Fruit fly (Drosophila melanogaster) whole organism, embryonic: ENCODE measurements around the gene Vm26Ab.
A peak's percentile ranks its signal among the peaks of the same experiment; 100 is the strongest.

Experiments used
- Ada2b ChIP-seq: fragments of 200-800 bp; sonication (Bioruptor generic); IDR thresholded peaks from 2 replicates; pipeline ENCODE4 v1.3.6; 2022; ENCODE audit warnings: missing biosample characterization, missing genetic modification characterization
- BEAF-32 ChIP-seq: fragments of 200-800 bp; sonication (Bioruptor generic); optimal IDR thresholded peaks from 3 replicates; lab custom pipeline; 2017; ENCODE audit warnings: missing biosample characterization, missing genetic modification characterization, mild to moderate bottlenecking, moderate library complexity, missing genetic modification reagents
- CG10543 ChIP-seq: fragments of 200-800 bp; sonication (Bioruptor generic); optimal IDR thresholded peaks from 3 replicates; lab custom pipeline; 2017; ENCODE audit warnings: missing biosample characterization, mild to moderate bottlenecking, missing genetic modification characterization, moderate library complexity
- CG17385 ChIP-seq: fragments of 200-800 bp; sonication (Bioruptor generic); optimal IDR thresholded peaks from 3 replicates; lab custom pipeline; 2018; ENCODE audit warnings: missing biosample characterization, mild to moderate bottlenecking, missing genetic modification characterization
- CG2202 ChIP-seq: fragments of 200-800 bp; sonication (Bioruptor generic); optimal IDR thresholded peaks from 2 replicates; lab custom pipeline; 2018; ENCODE audit warnings: missing biosample characterization, mild to moderate bottlenecking, missing genetic modification characterization
- CG42726 ChIP-seq: fragments of 200-800 bp; sonication (Bioruptor generic); IDR thresholded peaks from 2 replicates; pipeline ENCODE4 v1.3.6; 2022; ENCODE audit warnings: missing biosample characterization, missing genetic modification characterization; ENCODE audit not compliant: partially characterized antibody
- CG5245 ChIP-seq: fragments of 200-800 bp; sonication (Bioruptor generic); optimal IDR thresholded peaks from 3 replicates; lab custom pipeline; 2016; ENCODE audit warnings: missing biosample characterization, missing genetic modification characterization
- CG8290 ChIP-seq, 3 experiments: fragments of 200-800 bp; sonication (Bioruptor generic); optimal IDR thresholded peaks; 2 replicates each; lab custom pipeline; 2016 to 2019; ENCODE audit warnings: missing biosample characterization in 3 of 3, missing genetic modification characterization in 3 of 3, mild to moderate bottlenecking in 2 of 3, moderate library complexity in 1 of 3
- CG9817 ChIP-seq: fragments of 200-800 bp; sonication (Bioruptor generic); optimal IDR thresholded peaks from 2 replicates; lab custom pipeline; 2018; ENCODE audit warnings: missing biosample characterization, mild to moderate bottlenecking, missing genetic modification characterization, moderate library complexity
- Dp ChIP-seq: fragments of 200-800 bp; sonication (Bioruptor generic); optimal IDR thresholded peaks from 2 replicates; lab custom pipeline; 2018; ENCODE audit warnings: missing biosample characterization, mild to moderate bottlenecking, missing genetic modification characterization, moderate library complexity
- E2f2 ChIP-seq: fragments of 200-800 bp; sonication (Bioruptor generic); IDR thresholded peaks from 2 replicates; pipeline ENCODE4 v1.3.6; 2022; ENCODE audit warnings: missing biosample characterization, missing genetic modification characterization
- Ets97D ChIP-seq: fragments of 200-800 bp; sonication (Bioruptor generic); optimal IDR thresholded peaks from 3 replicates; lab custom pipeline; 2016; ENCODE audit warnings: missing biosample characterization, missing genetic modification characterization
- HLH4C ChIP-seq: fragments of 200-800 bp; sonication (Bioruptor generic); IDR thresholded peaks from 3 replicates; pipeline ENCODE4 v1.3.6; 2022; ENCODE audit warnings: missing biosample characterization, missing genetic modification characterization; ENCODE audit not compliant: partially characterized antibody
- Lim3 ChIP-seq: fragments of 200-800 bp; sonication (Bioruptor generic); IDR thresholded peaks from 2 replicates; pipeline ENCODE4 v1.3.6; 2022; ENCODE audit warnings: missing biosample characterization, missing genetic modification characterization
- Max ChIP-seq: fragments of 200-800 bp; sonication (Bioruptor generic); optimal IDR thresholded peaks from 2 replicates; lab custom pipeline; 2016; ENCODE audit warnings: missing biosample characterization, mild to moderate bottlenecking, missing genetic modification characterization
- Med ChIP-seq: fragments of 200-800 bp; sonication (Bioruptor generic); peaks from one replicate; lab custom pipeline; 2016; ENCODE audit warnings: missing biosample characterization, missing genetic modification characterization, mild to moderate bottlenecking, inconsistent platforms, moderate library complexity
- NFAT ChIP-seq: fragments of 200-800 bp; sonication (Bioruptor generic); IDR thresholded peaks from 2 replicates; pipeline ENCODE4 v1.3.6; 2022; ENCODE audit warnings: missing biosample characterization, missing genetic modification characterization
- NK7.1 ChIP-seq: fragments of 200-800 bp; sonication (Bioruptor generic); optimal IDR thresholded peaks from 3 replicates; lab custom pipeline; 2016; ENCODE audit warnings: missing biosample characterization, missing genetic modification characterization
- Xrp1 ChIP-seq: fragments of 200-800 bp; sonication (Bioruptor generic); IDR thresholded peaks from 2 replicates; pipeline ENCODE4 v1.3.6; 2022; ENCODE audit warnings: missing biosample characterization, missing genetic modification characterization
- az2 ChIP-seq: fragments of 200-800 bp; sonication (Bioruptor generic); optimal IDR thresholded peaks from 3 replicates; lab custom pipeline; 2016; ENCODE audit warnings: missing biosample characterization, missing genetic modification characterization
- chinmo ChIP-seq: fragments of 200-800 bp; sonication (Bioruptor generic); IDR thresholded peaks from 4 replicates; pipeline ENCODE4 v1.3.6; 2022; ENCODE audit warnings: missing biosample characterization, missing genetic modification characterization; ENCODE audit not compliant: partially characterized antibody
- ewg ChIP-seq: fragments of 200-800 bp; sonication (Bioruptor generic); optimal IDR thresholded peaks from 3 replicates; lab custom pipeline; 2017; ENCODE audit warnings: mild to moderate bottlenecking, missing biosample characterization, missing genetic modification reagents, missing genetic modification characterization
- fd3F ChIP-seq: fragments of 200-800 bp; sonication (Bioruptor generic); optimal IDR thresholded peaks from 2 replicates; lab custom pipeline; 2018; ENCODE audit warnings: missing biosample characterization, mild to moderate bottlenecking, missing genetic modification characterization, moderate library complexity
- nerfin-2 ChIP-seq: fragments of 200-800 bp; sonication (Bioruptor generic); IDR thresholded peaks from 2 replicates; pipeline ENCODE4 v1.3.6; 2022; ENCODE audit warnings: missing biosample characterization, missing genetic modification characterization; ENCODE audit not compliant: partially characterized antibody
- nmo ChIP-seq: fragments of 200-800 bp; sonication (Bioruptor generic); optimal IDR thresholded peaks from 2 replicates; lab custom pipeline; 2018; ENCODE audit warnings: missing biosample characterization, mild to moderate bottlenecking, missing genetic modification characterization, moderate library complexity
- pb ChIP-seq: fragments of 200-800 bp; sonication (Bioruptor generic); optimal IDR thresholded peaks from 3 replicates; lab custom pipeline; 2016; ENCODE audit warnings: missing biosample characterization, missing genetic modification characterization
- pho ChIP-seq: fragments of 200-800 bp; sonication (Bioruptor generic); optimal IDR thresholded peaks from 2 replicates; lab custom pipeline; 2016; ENCODE audit warnings: missing biosample characterization, missing genetic modification characterization
- pzg ChIP-seq: fragments of 200-800 bp; sonication (Bioruptor generic); optimal IDR thresholded peaks from 3 replicates; lab custom pipeline; 2018; ENCODE audit warnings: missing biosample characterization, mild to moderate bottlenecking, missing genetic modification characterization, moderate library complexity
- sens ChIP-seq: fragments of 200-800 bp; sonication (Bioruptor generic); peaks from one replicate; lab custom pipeline; 2016; ENCODE audit warnings: missing biosample characterization, missing genetic modification characterization
- sens-2 ChIP-seq: fragments of 200-800 bp; sonication (Bioruptor generic); IDR thresholded peaks from 2 replicates; pipeline ENCODE4 v1.3.6; 2022; ENCODE audit warnings: missing biosample characterization, missing genetic modification characterization
- stwl ChIP-seq: fragments of 200-800 bp; sonication (Bioruptor generic); optimal IDR thresholded peaks from 3 replicates; lab custom pipeline; 2018; ENCODE audit warnings: missing biosample characterization, mild to moderate bottlenecking, missing genetic modification characterization, moderate library complexity
- trh ChIP-seq: fragments of 200-800 bp; sonication (Bioruptor generic); optimal IDR thresholded peaks from 2 replicates; lab custom pipeline; 2016; ENCODE audit warnings: missing biosample characterization, missing genetic modification characterization

The Vm26Ab gene

DNA sequence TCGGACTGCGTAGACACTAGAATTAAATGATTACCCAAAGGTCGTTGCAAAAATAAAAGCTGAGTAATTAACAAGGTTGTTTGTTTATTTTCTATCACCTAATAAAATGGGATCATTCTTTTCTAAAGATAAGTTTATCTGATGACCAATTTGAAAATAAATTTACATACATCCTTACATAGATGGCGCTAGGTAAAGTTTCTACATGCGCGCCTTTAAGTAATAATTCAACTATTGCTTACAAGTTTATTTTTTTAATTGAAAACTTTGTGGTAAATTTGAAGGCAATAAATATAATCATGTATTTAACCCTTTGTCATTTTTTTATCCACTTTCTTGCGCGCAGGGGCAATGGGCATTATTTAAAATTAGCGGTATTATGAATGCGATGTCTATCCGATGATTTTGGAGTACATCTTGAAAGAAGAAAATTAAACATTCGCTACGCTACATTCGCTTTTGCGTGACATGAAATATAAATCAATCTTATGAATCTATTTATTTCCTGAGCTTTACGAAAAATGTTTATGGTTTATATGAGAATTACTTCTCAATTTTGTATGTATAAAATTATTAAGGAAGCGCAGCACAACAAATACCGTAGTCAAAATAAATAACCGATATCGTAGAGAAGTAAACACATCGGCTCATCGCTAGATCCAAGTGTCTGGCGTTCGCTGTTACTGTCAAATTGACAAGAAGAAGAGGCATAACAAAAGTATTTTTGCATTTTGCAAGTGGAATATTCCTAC, 7.9 kb upstream of the Vm26Ab start, which contains the start of gene CG9044 (continued):
- peak; percentile 82 for TF ChIP-seq nmo (GFP tag; lab: Kevin White, UChicago)
- peak; percentile 67 for TF ChIP-seq Ets97D
- peak; percentile 81; the same call in 2 of the 4 replicates for TF ChIP-seq chinmo (GFP tag; lab: Robert Waterston, UW)
- peak; percentile 42; the same call in 1 of the 2 replicates for TF ChIP-seq Xrp1 (GFP tag; lab: Robert Waterston, UW)
- peak; percentile 89 for TF ChIP-seq HLH4C (GFP tag; lab: Robert Waterston, UW)
- peak; percentile 97 for TF ChIP-seq CG17385 (GFP tag; lab: Kevin White, UChicago)
- TF ChIP-seq Max (GFP tag; lab: Kevin White, UChicago): peak; percentile 52
- peak; percentile 76 for TF ChIP-seq pho
- TF ChIP-seq Ada2b (GFP tag; lab: Robert Waterston, UW): peak; percentile 45; the same call in 1 of the 2 replicates
- no peak for TF ChIP-seq Lim3 (GFP tag; lab: Robert Waterston, UW)
- peak; percentile 2 for TF ChIP-seq NK7.1 (GFP tag; lab: Kevin White, UChicago)
- TF ChIP-seq sens-2 (GFP tag; lab: Robert Waterston, UW): no peak
- peak; percentile 60 for TF ChIP-seq CG8290 (GFP tag; optimal IDR thresholded peaks at IDR 0.05; lab: Kevin White, UChicago)
- no peak for TF ChIP-seq CG8290 (tag; optimal IDR thresholded peaks at IDR 0.05; lab: Kevin White, UChicago)
- TF ChIP-seq pb (GFP tag; lab: Kevin White, UChicago): no peak
- TF ChIP-seq fd3F (GFP tag; lab: Kevin White, UChicago): peak; percentile 46
- TF ChIP-seq NFAT (GFP tag; lab: Robert Waterston, UW): peak; percentile 81
- TF ChIP-seq CG2202: no peak
- peak; percentile 44 for TF ChIP-seq az2 (GFP tag; lab: Kevin White, UChicago)
- peak; percentile 97 for TF ChIP-seq BEAF-32 (GFP tag; lab: Kevin White, UChicago)
- peak; percentile 52 for TF ChIP-seq trh (GFP tag; lab: Kevin White, UChicago)
- TF ChIP-seq sens (GFP tag; lab: Kevin White, UChicago): peak; percentile 87
- TF ChIP-seq Dp (GFP tag; lab: Kevin White, UChicago): peak; percentile 75
- no peak for TF ChIP-seq CG5245 (GFP tag; lab: Kevin White, UChicago)
- peak; percentile 57 for TF ChIP-seq CG9817 (tag; lab: Kevin White, UChicago)

DNA sequence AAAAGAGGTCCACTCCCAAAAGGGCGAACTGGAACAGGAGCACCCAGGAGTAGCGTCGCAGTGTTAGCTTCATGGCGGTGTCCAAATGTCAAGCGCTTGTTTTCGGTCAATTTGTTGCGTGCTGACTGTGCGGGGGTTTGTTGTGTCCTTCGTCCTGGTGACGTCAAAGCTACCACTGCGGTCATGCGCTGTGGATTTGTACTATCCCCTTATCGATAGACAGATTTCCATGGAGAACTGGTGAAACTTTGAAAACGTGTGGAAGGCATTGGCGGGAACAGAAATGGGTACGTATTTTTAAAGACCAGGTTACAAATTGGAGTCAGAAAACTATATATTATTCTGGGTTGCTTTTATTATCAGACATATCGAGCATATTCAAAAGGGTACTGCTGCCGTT, 651 bp upstream of the Vm26Ab start, which contains the start of gene CG13999:
Gene CG13999 (minus strand): TSS at position 314 of the 400 bp plus-strand sequence.
- TF ChIP-seq Dp (GFP tag; lab: Kevin White, UChicago) (peak; percentile 30), CG10543 (GFP tag; lab: Kevin White, UChicago) (no peak), CG42726 (no peak), pzg (GFP tag; lab: Kevin White, UChicago) (peak; percentile 2), E2f2 (peak; percentile 44; the same call in 1 of the 2 replicates), Med (GFP tag; lab: Kevin White, UChicago) (peak; percentile 21), ewg (GFP tag; lab: Kevin White, UChicago) (peak; percentile 91)

DNA sequence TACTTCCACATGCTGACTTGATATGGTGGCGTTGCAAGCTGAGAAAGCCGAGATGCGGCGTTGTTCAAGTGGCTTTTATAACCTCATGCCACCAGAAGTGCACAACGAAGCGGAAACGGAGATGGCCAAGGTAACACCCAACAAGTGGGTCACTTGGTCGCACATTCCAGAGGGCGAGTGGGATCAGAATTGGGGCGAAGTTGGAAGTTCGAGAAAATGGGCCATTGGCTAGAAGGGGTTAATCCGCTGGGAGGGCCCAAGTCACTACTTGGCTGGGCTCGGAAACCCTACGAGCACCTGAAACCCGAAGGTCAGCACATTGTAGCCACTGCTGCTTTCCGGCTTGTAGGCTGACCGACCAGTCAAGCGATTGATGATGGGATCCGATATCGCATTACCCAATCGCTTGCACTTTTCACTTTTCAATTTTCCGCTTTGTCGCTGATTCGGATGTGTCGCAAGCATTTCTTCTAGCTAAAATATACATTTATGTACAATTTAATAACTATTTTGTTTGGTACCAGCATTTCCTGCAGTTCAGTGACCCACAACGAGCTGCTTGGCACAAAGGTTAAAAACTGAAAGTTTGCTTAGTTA, 1.9 kb downstream of the Vm26Ab start, which contains the start of gene Vm26Ac:
Gene Vm26Ac (minus strand): TSS at position 51 of the 597 bp plus-strand sequence.
- TF ChIP-seq nerfin-2 (GFP tag; lab: Robert Waterston, UW) (0 out of 2 replicates have a peak, but pooled peaks have one; percentile 30), stwl (no peak)
